Worm (Caenorhabditis elegans): ENCODE measurements around the gene Y39A3B.8.

The Y39A3B.8 gene

ce11 chrIII:2008894-2009293 lies 21.1 kb downstream of the Y39A3B.8 start:
- TF ChIP-seq elt-3 (tag; optimal IDR thresholded peaks at IDR 0.05) (no peak), elt-1 (tag; optimal IDR thresholded peaks at IDR 0.05; ENCODE audit: borderline replicate concordance, insufficient read depth) (no peak), flh-1 (GFP tag; optimal IDR thresholded peaks at IDR 0.05) (no peak), ceh-43 (GFP tag; optimal IDR thresholded peaks at IDR 0.05) (no peak)

DNA sequence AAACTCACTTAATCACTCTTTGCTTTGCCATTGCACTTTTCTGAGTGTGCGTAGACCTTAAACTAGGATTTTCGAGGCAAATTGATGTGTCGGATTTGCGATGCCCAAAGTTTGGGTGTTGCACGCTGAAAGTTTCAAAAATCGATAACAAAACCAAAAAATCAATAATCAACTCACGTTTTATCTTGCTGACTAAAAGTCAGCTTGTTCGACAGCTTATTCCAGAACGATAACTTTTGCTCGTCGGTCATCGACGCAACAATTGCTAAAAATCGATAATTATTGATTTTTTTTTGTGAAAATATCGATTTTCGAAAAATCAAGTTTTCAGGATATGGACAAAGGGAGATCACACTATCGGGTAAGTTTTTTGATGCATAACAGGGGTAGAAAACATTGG lies 24.8 kb downstream of the Y39A3B.8 start:
- TF ChIP-seq ceh-43 (GFP tag; optimal IDR thresholded peaks at IDR 0.05) (no peak), elt-1 (tag; optimal IDR thresholded peaks at IDR 0.05; ENCODE audit: borderline replicate concordance, insufficient read depth) (no peak), ceh-39 (tag; optimal IDR thresholded peaks at IDR 0.05) (no peak), mep-1 (tag; optimal IDR thresholded peaks at IDR 0.05) (no peak), ztf-11 (tag; optimal IDR thresholded peaks at IDR 0.05) (no peak), nhr-2 (tag; optimal IDR thresholded peaks at IDR 0.05) (no peak), sptf-1 (tag; optimal IDR thresholded peaks at IDR 0.05) (no peak), flh-1 (GFP tag; optimal IDR thresholded peaks at IDR 0.05) (no peak), hlh-1 (tag; optimal IDR thresholded peaks at IDR 0.05) (no peak), ces-1 (GFP tag; optimal IDR thresholded peaks at IDR 0.05) (no peak), elt-3 (tag; optimal IDR thresholded peaks at IDR 0.05) (no peak)

DNA sequence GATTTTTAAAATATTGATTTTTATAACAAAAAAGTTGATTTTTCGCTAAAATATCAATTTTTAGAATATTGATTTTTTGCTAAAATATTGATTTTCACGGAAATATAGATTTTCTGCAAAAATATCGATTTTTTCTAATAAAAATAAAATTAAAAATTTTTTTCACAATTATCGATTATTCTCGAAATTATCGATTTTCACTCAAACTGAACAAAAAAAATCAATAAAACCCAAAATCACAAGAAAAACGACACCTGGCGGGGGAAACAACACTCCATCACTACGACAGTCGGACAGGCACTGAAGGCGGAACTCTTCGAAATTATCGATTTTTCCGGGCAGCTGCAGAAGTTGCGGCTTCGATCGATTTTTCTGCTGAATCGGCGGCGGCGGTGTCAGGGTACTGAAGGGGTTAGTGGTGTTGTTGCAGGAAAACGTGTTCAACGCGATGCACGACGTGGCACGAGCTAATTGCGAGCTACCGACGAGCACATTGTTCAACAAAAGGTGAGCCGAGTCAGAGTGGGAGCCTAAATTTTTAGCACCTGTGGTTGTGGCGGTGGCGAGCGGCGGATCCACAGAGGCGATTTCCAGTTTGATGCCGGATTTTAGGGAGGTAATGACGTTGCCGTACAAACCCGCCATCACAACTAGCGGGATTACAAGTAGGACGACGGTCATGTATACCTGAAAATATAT lies 25.5 kb downstream of the Y39A3B.8 start:
- TF ChIP-seq pha-4 (tag; optimal IDR thresholded peaks at IDR 0.05) (no peak), elt-1 (tag; optimal IDR thresholded peaks at IDR 0.05; ENCODE audit: borderline replicate concordance, insufficient read depth) (no peak), bed-3 (GFP tag; optimal IDR thresholded peaks at IDR 0.05) (no peak), unc-120 (tag; optimal IDR thresholded peaks at IDR 0.05; ENCODE audit: poor library complexity, severe bottlenecking) (no peak), lsy-2 (tag; optimal IDR thresholded peaks at IDR 0.05) (no peak), mab-5 (tag; optimal IDR thresholded peaks at IDR 0.05) (no peak), sptf-1 (tag; optimal IDR thresholded peaks at IDR 0.05) (no peak), zip-8 (tag; optimal IDR thresholded peaks at IDR 0.05) (no peak), nhr-28 (tag; optimal IDR thresholded peaks at IDR 0.05) (no peak), drap-1 (GFP tag; optimal IDR thresholded peaks at IDR 0.05) (no peak), M03D4.4 (tag; optimal IDR thresholded peaks at IDR 0.05) (no peak)

DNA sequence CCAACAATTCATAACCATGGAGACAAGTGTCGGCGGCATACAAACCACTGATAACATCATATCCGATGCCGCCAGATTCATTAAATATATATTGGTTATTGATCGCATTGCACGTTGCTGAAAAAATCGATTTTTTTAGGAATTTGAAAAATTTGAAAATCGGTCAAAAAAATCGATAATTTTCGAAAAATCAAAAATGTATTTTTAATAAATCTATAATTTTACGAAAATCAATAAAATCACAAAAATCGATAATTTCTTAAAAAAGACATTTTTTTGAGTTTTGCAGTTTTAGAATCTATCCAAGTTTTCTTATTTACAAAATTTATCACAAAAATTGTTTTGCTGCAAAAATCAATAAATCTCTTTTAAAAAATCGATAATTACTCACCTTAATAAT lies 27.7 kb downstream of the Y39A3B.8 start:
- TF ChIP-seq nhr-76 (tag; optimal IDR thresholded peaks at IDR 0.05) (no peak), lin-32 (GFP tag; optimal IDR thresholded peaks at IDR 0.05) (no peak), snpc-4 (tag; optimal IDR thresholded peaks at IDR 0.05) (no peak), mls-2 (tag; optimal IDR thresholded peaks at IDR 0.05) (no peak), elt-1 (tag; optimal IDR thresholded peaks at IDR 0.05; ENCODE audit: borderline replicate concordance, insufficient read depth) (no peak), mab-5 (tag; optimal IDR thresholded peaks at IDR 0.05) (no peak), pha-4 (tag; optimal IDR thresholded peaks at IDR 0.05) (no peak), ham-2 (GFP tag; optimal IDR thresholded peaks at IDR 0.05) (no peak), sptf-1 (tag; optimal IDR thresholded peaks at IDR 0.05) (no peak), unc-62 (GFP tag; optimal IDR thresholded peaks at IDR 0.05) (no peak), nhr-237 (tag; optimal IDR thresholded peaks at IDR 0.05) (no peak)

ce11 chrIII:2021495-2021894 lies 33.7 kb downstream of the Y39A3B.8 start, which contains the start of gene ckr-2:
ckr-2 (minus strand) TSS chrIII:2021595.
- TF ChIP-seq hlh-1 (tag; optimal IDR thresholded peaks at IDR 0.05) (no peak), zip-8 (tag; optimal IDR thresholded peaks at IDR 0.05) (no peak), elt-3 (tag; optimal IDR thresholded peaks at IDR 0.05) (no peak), drap-1 (GFP tag; optimal IDR thresholded peaks at IDR 0.05) (no peak), lin-32 (GFP tag; optimal IDR thresholded peaks at IDR 0.05) (no peak), nhr-76 (tag; optimal IDR thresholded peaks at IDR 0.05) (no peak), mab-5 (tag; optimal IDR thresholded peaks at IDR 0.05) (no peak), cnd-1 (tag; optimal IDR thresholded peaks at IDR 0.05) (no peak), ceh-43 (GFP tag; optimal IDR thresholded peaks at IDR 0.05) (no peak), blmp-1 (tag; optimal IDR thresholded peaks at IDR 0.05) (no peak), unc-120 (tag; optimal IDR thresholded peaks at IDR 0.05; ENCODE audit: poor library complexity, severe bottlenecking) (no peak), nhr-2 (tag; optimal IDR thresholded peaks at IDR 0.05) (no peak), tbx-8 (GFP tag; optimal IDR thresholded peaks at IDR 0.05) (no peak)
